In the genomic region with DNA sequence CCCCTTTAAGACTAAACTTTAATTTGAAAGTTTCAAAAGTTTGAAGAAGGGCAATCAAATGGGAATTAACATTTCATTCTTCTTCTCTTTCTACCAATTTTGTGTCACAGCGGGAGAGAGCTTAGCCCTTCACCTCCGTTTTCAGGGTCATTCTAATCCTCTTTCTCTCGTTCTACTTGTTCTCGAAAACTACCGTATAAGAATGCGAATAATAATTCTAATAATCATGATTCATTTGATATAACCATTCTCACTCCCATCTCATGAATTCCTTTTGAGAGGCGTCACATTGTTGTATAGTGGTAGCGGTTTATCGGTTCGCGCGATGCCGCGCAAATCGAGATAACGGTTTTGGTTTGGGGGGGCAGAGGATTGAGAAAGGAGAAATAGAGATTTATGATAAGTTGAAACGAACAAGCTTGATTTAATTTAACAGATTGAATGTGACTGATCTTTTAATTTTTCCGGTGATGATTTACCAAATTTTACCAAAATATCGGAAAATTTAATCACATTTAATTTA, we compare ENCODE assay signal across 1 worm cellular context.
TF ChIP-seq lines count a peak whose summit lies in the region.

No protein-coding gene starts in this region.

TF ChIP-seq in whole organism, L1 larva, 84 proteins besides CTCF, POLR2A, EP300 and RAD21 (continued from another document):
- TF ChIP-seq lin-15B (tag; optimal IDR thresholded peaks at IDR 0.05; lab: Kevin White, UChicago) = no peak
- TF ChIP-seq unc-130 (tag; optimal IDR thresholded peaks at IDR 0.05; lab: Kevin White, UChicago) = no peak
- no peak for TF ChIP-seq C34B4.2 (tag; optimal IDR thresholded peaks at IDR 0.05; lab: Kevin White, UChicago)
- no peak for TF ChIP-seq lin-39 (tag; optimal IDR thresholded peaks at IDR 0.05; lab: Kevin White, UChicago)
- peak; percentile 75 for TF ChIP-seq blmp-1 (tag; optimal IDR thresholded peaks at IDR 0.05; lab: Kevin White, UChicago)
- TF ChIP-seq nhr-90 (tag; optimal IDR thresholded peaks at IDR 0.05; lab: Kevin White, UChicago; ENCODE audit: poor library complexity) = no peak
- no peak for TF ChIP-seq zag-1 (tag; optimal IDR thresholded peaks at IDR 0.05; lab: Kevin White, UChicago)
- TF ChIP-seq C04F5.9 (tag; optimal IDR thresholded peaks at IDR 0.05; lab: Kevin White, UChicago) = no peak
- no peak for TF ChIP-seq nhr-84 (tag; optimal IDR thresholded peaks at IDR 0.05; lab: Kevin White, UChicago)
- TF ChIP-seq unc-98 (GFP tag; IDR thresholded peaks at IDR 0.05; lab: Robert Waterston, UW) = no peak
- TF ChIP-seq ceh-8 (GFP tag; optimal IDR thresholded peaks at IDR 0.05; lab: Kevin White, UChicago) = no peak
- TF ChIP-seq dpl-1 (GFP tag; optimal IDR thresholded peaks at IDR 0.05; lab: Kevin White, UChicago) = no peak
- TF ChIP-seq ceh-63 (GFP tag; optimal IDR thresholded peaks at IDR 0.05; lab: Kevin White, UChicago) = no peak
- peak; percentile 9 for TF ChIP-seq mep-1 (tag; optimal IDR thresholded peaks at IDR 0.05; lab: Kevin White, UChicago)
- TF ChIP-seq nhr-71 (tag; optimal IDR thresholded peaks at IDR 0.05; lab: Kevin White, UChicago) = no peak
- TF ChIP-seq elt-3 (tag; optimal IDR thresholded peaks at IDR 0.05; lab: Kevin White, UChicago) = peak in 1 of 6 experiments; percentile 29
- no peak for TF ChIP-seq efl-3 (GFP tag; optimal IDR thresholded peaks at IDR 0.05; lab: Kevin White, UChicago)
- no peak for TF ChIP-seq alr-1 (tag; optimal IDR thresholded peaks at IDR 0.05; lab: Kevin White, UChicago; ENCODE audit: borderline replicate concordance)
- TF ChIP-seq ztf-4 (tag; optimal IDR thresholded peaks at IDR 0.05; lab: Kevin White, UChicago) = no peak
- no peak for TF ChIP-seq fkh-10 (GFP tag; optimal IDR thresholded peaks at IDR 0.05; lab: Kevin White, UChicago)
